Worm (Caenorhabditis elegans) whole organism, midembryonic: ENCODE data around the gene dkf-2.

ENCODE experiments used
- T22C8.4 ChIP-seq: fragments of 200-800 bp; sonication (Bioruptor generic); IDR thresholded peaks from 2 replicates; pipeline ENCODE4 v1.3.6; 2022; ENCODE audit warnings: missing genetic modification characterization, missing compliant biosample characterization
- flt-1 ChIP-seq: fragments of 200-800 bp; sonication (Bioruptor generic); IDR thresholded peaks from 2 replicates; pipeline ENCODE4 v1.3.6; 2022; ENCODE audit warnings: missing genetic modification characterization, missing compliant biosample characterization
- ref-1 ChIP-seq: fragments of 200-800 bp; sonication (Bioruptor generic); conservative IDR thresholded peaks from 2 replicates; pipeline ENCODE4 v1.3.6; 2022; ENCODE audit warnings: missing genetic modification reagents, missing genetic modification characterization, missing compliant biosample characterization
- tab-1 ChIP-seq: fragments of 200-800 bp; sonication (Bioruptor generic); IDR thresholded peaks from 2 replicates; pipeline ENCODE4 v1.3.6; 2022; ENCODE audit warnings: missing genetic modification characterization, missing compliant biosample characterization
- ztf-23 ChIP-seq: fragments of 200-800 bp; sonication (Bioruptor generic); IDR thresholded peaks from 2 replicates; pipeline ENCODE4 v1.3.6; 2022; ENCODE audit warnings: missing genetic modification reagents, missing genetic modification characterization, missing compliant biosample characterization

DNA sequence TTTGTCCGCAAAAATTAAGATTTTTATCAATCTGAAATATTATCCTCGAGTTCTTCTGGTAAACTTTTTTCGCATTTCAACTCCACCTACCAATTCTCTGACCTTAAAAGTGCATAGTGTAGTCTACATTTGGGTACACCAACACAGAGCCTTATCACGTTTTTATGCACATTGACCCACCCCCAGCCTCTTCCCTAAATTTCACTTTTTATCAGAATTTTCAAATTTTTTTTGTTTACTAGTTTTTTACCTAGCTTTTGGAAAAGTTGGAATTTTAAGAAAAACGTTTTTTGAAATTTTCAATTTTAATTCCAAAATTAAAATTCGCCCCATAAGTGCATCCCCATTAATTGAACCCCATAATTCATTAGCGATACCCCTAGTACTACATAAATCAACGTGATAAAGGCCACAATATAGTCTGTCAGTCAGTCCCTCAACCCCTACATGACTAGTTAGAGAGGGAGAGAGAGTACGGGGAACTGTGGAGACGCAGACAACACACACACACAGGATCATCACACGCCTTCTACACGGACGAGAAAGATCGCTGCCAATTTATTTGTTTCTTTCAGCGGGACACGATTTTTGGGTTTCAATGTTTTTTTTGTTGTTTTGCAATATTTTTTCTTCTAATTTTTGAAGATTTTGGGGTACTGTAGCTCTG, 67.3 kb downstream of the dkf-2 start:
- no peak for TF ChIP-seq flt-1 (GFP tag; lab: Robert Waterston, UW)
- TF ChIP-seq T22C8.4 (GFP tag; lab: Robert Waterston, UW): no peak
- no peak for TF ChIP-seq ref-1 (GFP tag; lab: Robert Waterston, UW)
- TF ChIP-seq tab-1: no peak
- TF ChIP-seq ztf-23 (GFP tag; lab: Robert Waterston, UW): no peak
